Fruit fly (Drosophila melanogaster) whole organism, embryonic: ENCODE results near the gene kat-60L1.

ENCODE experiments used
- Asciz ChIP-seq: fragments of 200-800 bp; sonication (Bioruptor generic); optimal IDR thresholded peaks from 2 replicates; lab custom pipeline; 2017; ENCODE audit warnings: missing biosample characterization, mild to moderate bottlenecking, missing genetic modification characterization, missing genetic modification reagents
- CG10366 ChIP-seq: fragments of 200-800 bp; sonication (Bioruptor generic); IDR thresholded peaks from 2 replicates; pipeline ENCODE4 v1.3.6; 2022; ENCODE audit warnings: missing biosample characterization, missing genetic modification characterization
- CG10431 ChIP-seq: fragments of 200-800 bp; sonication (Bioruptor generic); optimal IDR thresholded peaks from 3 replicates; lab custom pipeline; 2018; ENCODE audit warnings: missing biosample characterization, mild to moderate bottlenecking, missing genetic modification characterization
- CG11247 ChIP-seq: fragments of 200-800 bp; sonication (Bioruptor generic); IDR thresholded peaks from 2 replicates; pipeline ENCODE4 v1.3.6; 2022; ENCODE audit warnings: missing biosample characterization, missing genetic modification characterization
- CG1602 ChIP-seq: fragments of 200-800 bp; sonication (Bioruptor generic); optimal IDR thresholded peaks from 3 replicates; lab custom pipeline; 2016; ENCODE audit warnings: missing biosample characterization, missing genetic modification characterization
- CG16815 ChIP-seq: fragments of 200-800 bp; sonication (Bioruptor generic); optimal IDR thresholded peaks from 3 replicates; lab custom pipeline; 2017; ENCODE audit warnings: missing biosample characterization, mild to moderate bottlenecking, missing genetic modification characterization
- CG18619 ChIP-seq: fragments of 200-800 bp; sonication (Bioruptor generic); optimal IDR thresholded peaks from 3 replicates; lab custom pipeline; 2017; ENCODE audit warnings: missing biosample characterization, mild to moderate bottlenecking, missing genetic modification characterization
- CG30020 ChIP-seq: fragments of 200-800 bp; optimal IDR thresholded peaks from 2 replicates; lab custom pipeline; 2019; ENCODE audit warnings: missing biosample characterization, mild to moderate bottlenecking, missing genetic modification characterization, moderate library complexity
- CG3847 ChIP-seq: fragments of 200-800 bp; sonication (Bioruptor generic); IDR thresholded peaks from 2 replicates; pipeline ENCODE4 v1.3.6; 2022; ENCODE audit warnings: missing biosample characterization, missing genetic modification characterization
- CG4424 ChIP-seq: fragments of 200-800 bp; sonication (Bioruptor generic); optimal IDR thresholded peaks from 3 replicates; lab custom pipeline; 2016; ENCODE audit warnings: missing biosample characterization, missing genetic modification characterization
- CG6689 ChIP-seq: fragments of 200-800 bp; sonication (Bioruptor generic); IDR thresholded peaks from 2 replicates; pipeline ENCODE4 v1.3.6; 2022; ENCODE audit warnings: missing biosample characterization, missing genetic modification characterization
- CG8944 ChIP-seq: fragments of 200-800 bp; sonication (Bioruptor generic); optimal IDR thresholded peaks from 3 replicates; lab custom pipeline; 2016; ENCODE audit warnings: missing biosample characterization, missing genetic modification characterization
- CG9727 ChIP-seq: fragments of 200-800 bp; sonication (Bioruptor generic); optimal IDR thresholded peaks from 3 replicates; lab custom pipeline; 2017; ENCODE audit warnings: missing biosample characterization, mild to moderate bottlenecking, missing genetic modification characterization
- CG9876 ChIP-seq: fragments of 200-800 bp; sonication (Bioruptor generic); optimal IDR thresholded peaks from 2 replicates; lab custom pipeline; 2016; ENCODE audit warnings: missing biosample characterization, missing genetic modification characterization
- D19A ChIP-seq: fragments of 200-800 bp; optimal IDR thresholded peaks from 3 replicates; lab custom pipeline; 2019; ENCODE audit warnings: missing biosample characterization, mild to moderate bottlenecking, missing genetic modification characterization, moderate library complexity
- Dip3 ChIP-seq: fragments of 200-800 bp; sonication (Bioruptor generic); optimal IDR thresholded peaks from 3 replicates; lab custom pipeline; 2016; ENCODE audit warnings: missing biosample characterization, missing genetic modification characterization
- Drgx ChIP-seq: fragments of 200-800 bp; sonication (Bioruptor generic); IDR thresholded peaks from 2 replicates; pipeline ENCODE4 v1.3.6; 2022; ENCODE audit warnings: missing biosample characterization, missing genetic modification characterization
- ERR ChIP-seq: fragments of 200-800 bp; sonication (Bioruptor generic); optimal IDR thresholded peaks from 2 replicates; lab custom pipeline; 2016; ENCODE audit warnings: missing biosample characterization, missing genetic modification characterization
- HHEX ChIP-seq: fragments of 200-800 bp; sonication (Bioruptor generic); optimal IDR thresholded peaks from 3 replicates; lab custom pipeline; 2017; ENCODE audit warnings: missing biosample characterization, mild to moderate bottlenecking, missing genetic modification characterization, missing genetic modification reagents
- MTF-1 ChIP-seq: fragments of 200-800 bp; sonication (Bioruptor generic); optimal IDR thresholded peaks from 2 replicates; lab custom pipeline; 2018; ENCODE audit warnings: missing biosample characterization, mild to moderate bottlenecking, missing genetic modification characterization, borderline replicate concordance
- Med ChIP-seq: fragments of 200-800 bp; sonication (Bioruptor generic); peaks from one replicate; lab custom pipeline; 2016; ENCODE audit warnings: missing biosample characterization, missing genetic modification characterization, mild to moderate bottlenecking, inconsistent platforms, moderate library complexity
- Neu2 ChIP-seq: fragments of 200-800 bp; sonication (Bioruptor generic); optimal IDR thresholded peaks from 3 replicates; lab custom pipeline; 2016; ENCODE audit warnings: missing biosample characterization, missing genetic modification characterization, borderline replicate concordance
- PHDP ChIP-seq: fragments of 200-800 bp; sonication (Bioruptor generic); optimal IDR thresholded peaks from 3 replicates; lab custom pipeline; 2018; ENCODE audit warnings: missing biosample characterization, mild to moderate bottlenecking, missing genetic modification characterization, moderate library complexity
- Six4 ChIP-seq: fragments of 200-800 bp; sonication (Bioruptor generic); optimal IDR thresholded peaks from 2 replicates; lab custom pipeline; 2016; ENCODE audit warnings: missing biosample characterization, missing genetic modification characterization
- Stat92E ChIP-seq, 3 experiments: fragments of >200 bp in 2 of 3; fragments of 200-800 bp in 1 of 3; sonication (Bioruptor generic) in 1 of 3; optimal IDR thresholded peaks; 2 replicates each; lab custom pipeline; 2017 to 2019; ENCODE audit warnings: missing biosample characterization in 3 of 3, missing genetic modification characterization in 3 of 3, mild to moderate bottlenecking in 1 of 3, moderate library complexity in 1 of 3
- eve ChIP-seq, 2 experiments: fragments of >200 bp; optimal IDR thresholded peaks; 2 replicates each; lab custom pipeline; 2017; ENCODE audit warnings: missing biosample characterization in 2 of 2, missing genetic modification characterization in 2 of 2
- exex ChIP-seq: fragments of 200-800 bp; sonication (Bioruptor generic); optimal IDR thresholded peaks from 4 replicates; lab custom pipeline; 2018; ENCODE audit warnings: missing biosample characterization, mild to moderate bottlenecking, missing genetic modification characterization, moderate library complexity
- gce ChIP-seq: fragments of 200-800 bp; sonication (Bioruptor generic); IDR thresholded peaks from 3 replicates; pipeline ENCODE4 v1.3.6; 2022; ENCODE audit warnings: missing biosample characterization, missing genetic modification characterization
- gsb ChIP-seq: fragments of 200-800 bp; sonication (Bioruptor generic); IDR thresholded peaks from 2 replicates; pipeline ENCODE4 v1.3.6; 2022; ENCODE audit warnings: missing biosample characterization, missing genetic modification characterization
- gsb-n ChIP-seq: fragments of 200-800 bp; sonication (Bioruptor generic); optimal IDR thresholded peaks from 3 replicates; lab custom pipeline; 2018; ENCODE audit warnings: missing biosample characterization, mild to moderate bottlenecking, missing genetic modification characterization
- hb ChIP-seq: fragments of 200-800 bp; sonication (Bioruptor generic); IDR thresholded peaks from 3 replicates; pipeline ENCODE4 v1.3.6; 2022; ENCODE audit warnings: missing biosample characterization, missing genetic modification characterization; ENCODE audit not compliant: partially characterized antibody
- her ChIP-seq: fragments of 200-800 bp; sonication (Bioruptor generic); optimal IDR thresholded peaks from 2 replicates; lab custom pipeline; 2016; ENCODE audit warnings: missing biosample characterization, missing genetic modification characterization
- hkb ChIP-seq, 2 experiments: fragments of 200-800 bp in 1 of 2; fragments of >200 bp in 1 of 2; sonication (Bioruptor generic) in 1 of 2; IDR thresholded peaks in 1 of 2; optimal IDR thresholded peaks in 1 of 2; 2 replicates each; pipeline versions ENCODE4 v1.3.6 to Lab custom; 2017 to 2022; ENCODE audit warnings: missing biosample characterization in 1 of 2, missing genetic modification characterization in 1 of 2
- kay ChIP-seq: fragments of 200-800 bp; sonication (Bioruptor generic); optimal IDR thresholded peaks from 2 replicates; lab custom pipeline; 2016; ENCODE audit warnings: missing biosample characterization, missing genetic modification characterization
- lola ChIP-seq, 3 experiments: fragments of >200 bp in 2 of 3; fragments of 200-800 bp in 1 of 3; sonication (Bioruptor generic) in 1 of 3; optimal IDR thresholded peaks; 2 replicates each; lab custom pipeline; 2017 to 2019; ENCODE audit warnings: missing biosample characterization in 3 of 3, missing genetic modification characterization in 3 of 3, mild to moderate bottlenecking in 1 of 3, moderate library complexity in 1 of 3
- mam ChIP-seq: fragments of 200-800 bp; sonication (Bioruptor generic); optimal IDR thresholded peaks from 3 replicates; lab custom pipeline; 2016; ENCODE audit warnings: missing biosample characterization, missing genetic modification characterization
- nmo ChIP-seq: fragments of 200-800 bp; sonication (Bioruptor generic); optimal IDR thresholded peaks from 2 replicates; lab custom pipeline; 2018; ENCODE audit warnings: missing biosample characterization, mild to moderate bottlenecking, missing genetic modification characterization, moderate library complexity
- p53 ChIP-seq: fragments of 200-800 bp; sonication (Bioruptor generic); optimal IDR thresholded peaks from 2 replicates; lab custom pipeline; 2016; ENCODE audit warnings: missing biosample characterization, missing genetic modification characterization
- pita ChIP-seq: fragments of 200-800 bp; sonication (Bioruptor generic); optimal IDR thresholded peaks from 2 replicates; lab custom pipeline; 2017; ENCODE audit warnings: missing biosample characterization, mild to moderate bottlenecking, missing genetic modification characterization
- sens ChIP-seq: fragments of 200-800 bp; sonication (Bioruptor generic); peaks from one replicate; lab custom pipeline; 2016; ENCODE audit warnings: missing biosample characterization, missing genetic modification characterization
- slbo ChIP-seq: fragments of 200-800 bp; sonication (Bioruptor generic); IDR thresholded peaks from 2 replicates; pipeline ENCODE4 v1.3.6; 2022; ENCODE audit warnings: missing biosample characterization, missing genetic modification characterization
- sug ChIP-seq: fragments of 200-800 bp; optimal IDR thresholded peaks from 2 replicates; lab custom pipeline; 2019; ENCODE audit warnings: missing biosample characterization, mild to moderate bottlenecking, missing genetic modification characterization, moderate library complexity
- tll ChIP-seq, 2 experiments: fragments of 200-800 bp in 1 of 2; fragments of >200 bp in 1 of 2; sonication (Bioruptor generic) in 1 of 2; optimal IDR thresholded peaks; 2 replicates each; lab custom pipeline; 2017 to 2019; ENCODE audit warnings: missing biosample characterization in 2 of 2, missing genetic modification characterization in 2 of 2, mild to moderate bottlenecking in 1 of 2, moderate library complexity in 1 of 2

The kat-60L1 gene

DNA sequence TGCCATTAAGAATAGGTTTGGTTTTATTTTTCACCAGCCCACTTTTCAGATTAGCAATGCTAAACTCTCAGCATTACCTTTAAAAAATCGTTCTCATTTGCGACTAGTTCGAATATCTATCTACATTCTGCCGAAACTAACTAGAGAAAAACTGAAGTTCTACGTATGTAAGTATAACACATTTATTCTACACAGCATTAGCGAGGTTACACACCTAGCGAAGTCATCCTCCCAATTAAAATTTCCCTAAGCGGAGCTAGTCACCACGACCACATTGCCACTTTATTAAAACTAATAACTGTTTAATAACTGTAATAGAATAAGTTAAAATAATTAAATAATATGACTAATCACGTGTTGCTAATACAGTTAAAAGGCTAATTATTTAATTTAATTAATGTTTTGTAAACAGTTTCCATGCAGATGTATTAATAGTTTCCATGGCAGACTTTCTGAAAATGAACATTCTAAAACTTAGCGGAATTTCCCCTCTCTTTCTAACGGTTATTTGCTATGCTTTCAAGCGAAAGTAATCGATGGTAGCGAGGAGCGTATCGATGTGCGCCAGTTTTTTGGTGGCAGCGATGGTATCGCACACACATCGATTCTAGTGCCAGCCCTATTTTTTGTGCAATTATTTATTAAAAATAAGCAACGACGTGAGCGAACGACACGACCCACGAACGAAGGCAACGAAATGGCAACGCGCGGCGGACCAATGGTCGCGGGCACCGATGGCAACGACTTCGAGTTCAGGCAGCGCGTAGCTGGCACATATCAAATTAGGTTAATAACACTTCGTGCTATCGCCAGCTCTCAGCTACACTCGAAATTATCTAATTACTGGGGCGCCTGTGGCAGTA, 2.6 kb upstream of the kat-60L1 start, which contains the start of gene jagn (continued):
- TF ChIP-seq CG6689 (GFP tag; lab: Robert Waterston, UW) (peak; percentile 36; the same call in 1 of the 2 replicates), CG3847 (peak; percentile 83), exex (peak; percentile 34), Asciz (no peak), her (GFP tag; lab: Kevin White, UChicago) (peak; percentile 54), ERR (GFP tag; lab: Kevin White, UChicago) (peak; percentile 10), Med (GFP tag; lab: Kevin White, UChicago) (peak; percentile 97), pita (GFP tag; lab: Kevin White, UChicago) (peak; percentile 95), CG16815 (GFP tag; lab: Kevin White, UChicago) (no peak), Six4 (GFP tag; lab: Kevin White, UChicago) (peak; percentile 32), CG10431 (GFP tag; lab: Kevin White, UChicago) (peak; percentile 16), hkb (optimal IDR thresholded peaks at IDR 0.05; lab: Kevin White, UChicago) (peak; percentile 25), hkb (GFP tag; IDR thresholded peaks at IDR 0.05; lab: Robert Waterston, UW) (peak; percentile 52; the same call in 1 of the 2 replicates), MTF-1 (peak; percentile 65), CG9876 (peak; percentile 60), Stat92E (GFP tag; optimal IDR thresholded peaks at IDR 0.05; lab: Kevin White, UChicago) (peak in 1 of 3 experiments; percentile 9), CG11247 (peak; percentile 64), Neu2 (no peak), slbo (GFP tag; lab: Robert Waterston, UW) (peak; percentile 91), gsb-n (tag; lab: Kevin White, UChicago) (peak; percentile 48), PHDP (tag; lab: Kevin White, UChicago) (peak; percentile 60), CG9727 (GFP tag; lab: Kevin White, UChicago) (peak; percentile 75), CG4424 (GFP tag; lab: Kevin White, UChicago) (peak; percentile 47), sug (tag; lab: Kevin White, UChicago) (peak; percentile 54)
- TF ChIP-seq, all 482 proteins: peak for 326

DNA sequence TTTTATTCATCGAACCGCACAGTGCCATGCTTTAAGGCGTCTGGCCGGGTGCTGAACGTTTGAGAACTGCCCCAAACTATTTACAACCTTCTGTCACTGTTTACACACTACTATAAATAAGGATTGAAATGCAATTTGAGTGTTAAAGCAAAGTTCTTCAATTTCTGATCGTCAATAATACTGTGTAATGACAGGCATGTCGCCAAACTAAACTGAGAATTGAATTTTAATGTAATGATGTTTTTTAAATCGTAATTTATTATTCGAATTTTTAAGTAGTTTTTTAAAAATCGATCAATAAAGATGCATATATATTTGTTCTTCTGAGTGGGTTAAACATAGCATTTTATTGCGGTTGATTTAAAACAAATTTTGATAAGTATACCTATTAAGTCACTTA, 586 bp upstream of the kat-60L1 start, which contains the start of gene CG2082:
Gene CG2082, minus strand, starts transcription at position 101 of the 400 bp plus-strand sequence.
- TF ChIP-seq hb (GFP tag; lab: Robert Waterston, UW) (no peak), sens (GFP tag; lab: Kevin White, UChicago) (peak; percentile 25)

DNA sequence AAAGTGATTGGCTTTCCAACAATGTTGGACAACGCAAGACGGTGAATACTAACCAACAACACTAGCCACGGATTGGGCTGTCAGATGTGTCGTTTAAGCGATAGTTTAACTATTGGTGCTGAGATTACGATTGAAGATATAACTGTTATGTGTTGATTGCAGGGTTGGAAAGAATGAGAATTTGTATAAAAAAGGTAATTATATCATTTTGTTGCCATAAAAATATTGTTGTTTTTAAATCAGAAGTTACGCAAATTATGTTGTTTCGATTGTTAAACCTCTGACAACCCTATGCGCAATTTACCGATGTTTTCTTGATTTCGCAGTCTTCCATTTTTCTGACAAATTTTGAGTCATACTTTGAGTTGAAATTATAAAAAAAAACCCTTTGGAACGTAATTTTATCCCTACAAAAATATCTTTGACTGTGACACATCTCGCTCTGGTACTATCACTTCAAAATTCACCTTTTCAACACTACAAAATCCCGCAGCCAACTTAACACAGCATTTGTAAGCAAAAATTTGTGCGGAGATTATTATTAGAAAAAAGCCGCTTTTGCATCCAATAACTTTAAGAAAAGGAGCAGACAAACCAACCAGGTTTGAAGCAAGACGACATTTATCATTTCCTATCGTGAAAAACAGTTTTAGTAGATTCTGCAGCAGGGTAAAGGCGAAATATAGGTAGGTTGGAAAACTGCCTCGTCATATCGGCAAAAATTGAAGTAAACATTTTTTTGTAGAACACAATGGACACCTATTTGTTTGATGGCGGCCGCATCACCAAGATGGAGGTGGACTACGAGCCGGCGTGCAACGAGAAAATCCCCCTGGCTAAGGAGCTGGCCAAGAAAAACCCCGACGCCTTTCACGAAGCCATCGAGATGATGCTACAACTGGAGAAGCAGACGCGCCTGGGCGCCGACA, 7.7 kb downstream of the kat-60L1 start, which contains the start of the genes Hat1 and Rpn5:
Gene Hat1, minus strand, starts transcription at position 360 of the 929 bp plus-strand sequence.
Gene Rpn5, plus strand, starts transcription at position 469 of the 929 bp plus-strand sequence.
- TF ChIP-seq CG8944 (GFP tag; lab: Kevin White, UChicago) (peak; percentile 85), kay (peak; percentile 87), gce (GFP tag; lab: Robert Waterston, UW) (peak; percentile 49; the same call in 1 of the 3 replicates), D19A (tag; lab: Kevin White, UChicago) (peak; percentile 46), eve (GFP tag; optimal IDR thresholded peaks at IDR 0.05; lab: Kevin White, UChicago) (no peak), p53 (peak; percentile 73), lola (GFP tag; optimal IDR thresholded peaks at IDR 0.05; lab: Kevin White, UChicago) (peak in 1 of 3 experiments; percentile 81), Drgx (no peak), CG10366 (GFP tag; lab: Robert Waterston, UW) (peak; percentile 47), tll (GFP tag; optimal IDR thresholded peaks at IDR 0.05; lab: Kevin White, UChicago) (peak; percentile 59 to 78), mam (GFP tag; lab: Kevin White, UChicago) (peak; percentile 95), gsb (no peak), CG18619 (peak; percentile 81), CG1602 (GFP tag; lab: Kevin White, UChicago) (peak; percentile 90), HHEX (GFP tag; lab: Kevin White, UChicago) (peak; percentile 66), Dip3 (GFP tag; lab: Kevin White, UChicago) (peak; percentile 90), nmo (peak; percentile 87), CG30020 (tag; lab: Kevin White, UChicago) (peak; percentile 42)
